Fruit fly (Drosophila melanogaster): ENCODE results near the gene ppk5.

The ppk5 gene

dm6 chr3L:21496865-21497634 is 37.4 kb upstream of the ppk5 start, which contains the start of gene Hr78 (continued):
- TF ChIP-seq ham (GFP tag; IDR thresholded peaks at IDR 0.05) (no peak), gro (GFP tag; optimal IDR thresholded peaks at IDR 0.05) (no peak), Xbp1 (GFP tag; optimal IDR thresholded peaks at IDR 0.05) (peak; percentile 67), Myb (GFP tag; optimal IDR thresholded peaks at IDR 0.05) (peak; percentile 9), CG16815 (GFP tag; optimal IDR thresholded peaks at IDR 0.05) (peak; percentile 61), Sox102F (GFP tag; optimal IDR thresholded peaks at IDR 0.05) (peak; percentile 81), Abd-B (GFP tag; optimal IDR thresholded peaks at IDR 0.05) (peak; percentile 69), Ravus (GFP tag; IDR thresholded peaks at IDR 0.05) (no peak; the same call in 1 of the 2 replicates), Asciz (GFP tag; optimal IDR thresholded peaks at IDR 0.05) (peak; percentile 86), CG3838 (GFP tag; optimal IDR thresholded peaks at IDR 0.05) (peak; percentile 19), CG15479 (GFP tag; optimal IDR thresholded peaks at IDR 0.05) (peak; percentile 32), sisA (GFP tag; IDR thresholded peaks at IDR 0.05) (peak; percentile 31; the same call in 1 of the 2 replicates), gcm2 (GFP tag; optimal IDR thresholded peaks at IDR 0.05) (no peak), lov (optimal IDR thresholded peaks at IDR 0.05) (no peak), lov (GFP tag; IDR thresholded peaks at IDR 0.05) (0 out of 3 replicates have a peak, but pooled peaks have one; percentile 54), Usf (GFP tag; optimal IDR thresholded peaks at IDR 0.05) (peak; percentile 54), Blimp-1 (GFP tag; optimal IDR thresholded peaks at IDR 0.05) (peak; percentile 76), Fer1 (GFP tag; optimal IDR thresholded peaks at IDR 0.05) (peak; percentile 90), CG12219 (GFP tag; optimal IDR thresholded peaks at IDR 0.05) (peak; percentile 54), CG10543 (GFP tag; optimal IDR thresholded peaks at IDR 0.05) (peak; percentile 72), CG17612 (GFP tag; IDR thresholded peaks at IDR 0.05) (no peak), en (GFP tag; optimal IDR thresholded peaks at IDR 0.05) (no peak), br (optimal IDR thresholded peaks at IDR 0.05) (no peak), CG12769 (tag; optimal IDR thresholded peaks at IDR 0.05) (no peak), stwl (tag; optimal IDR thresholded peaks at IDR 0.05) (peak; percentile 56), bcd (GFP tag; optimal IDR thresholded peaks at IDR 0.05) (peak; percentile 74), Hr39 (optimal IDR thresholded peaks at IDR 0.05) (no peak), ERR (GFP tag; optimal IDR thresholded peaks at IDR 0.05) (no peak), cwo (GFP tag; optimal IDR thresholded peaks at IDR 0.05) (peak; percentile 84), CG11695 (GFP tag; IDR thresholded peaks at IDR 0.05) (peak; percentile 89; the same call in 2 of the 3 replicates), org-1 (GFP tag; optimal IDR thresholded peaks at IDR 0.05) (peak; percentile 64), nerfin-2 (GFP tag; IDR thresholded peaks at IDR 0.05; ENCODE audit: partially characterized antibody) (no peak), Scr (GFP tag; IDR thresholded peaks at IDR 0.05; ENCODE audit: partially characterized antibody) (0 out of 2 replicates have a peak, but pooled peaks have one; percentile 12), shn (GFP tag; optimal IDR thresholded peaks at IDR 0.05) (no peak), CG13296 (GFP tag; optimal IDR thresholded peaks at IDR 0.05) (peak; percentile 92), Ptx1 (GFP tag; IDR thresholded peaks at IDR 0.05) (peak; percentile 72), jigr1 (GFP tag; IDR thresholded peaks at IDR 0.05) (no peak), CG4854 (GFP tag; optimal IDR thresholded peaks at IDR 0.05) (no peak), sima (GFP tag; optimal IDR thresholded peaks at IDR 0.05) (no peak), oc (tag; optimal IDR thresholded peaks at IDR 0.05) (no peak), inv (GFP tag; IDR thresholded peaks at IDR 0.05; ENCODE audit: partially characterized antibody) (no peak), unpg (GFP tag; optimal IDR thresholded peaks at IDR 0.05) (peak; percentile 86), trem (tag; optimal IDR thresholded peaks at IDR 0.05) (peak; percentile 78), CG31365 (tag; optimal IDR thresholded peaks at IDR 0.05) (no peak), Sin3A (optimal IDR thresholded peaks at IDR 0.05) (peak; percentile 60), HmgD (GFP tag; optimal IDR thresholded peaks at IDR 0.05) (no peak), CG42726 (GFP tag; IDR thresholded peaks at IDR 0.05; ENCODE audit: partially characterized antibody) (peak; percentile 46; the same call in 1 of the 2 replicates), CoRest (tag; optimal IDR thresholded peaks at IDR 0.05) (peak; percentile 89), CG17361 (GFP tag; IDR thresholded peaks at IDR 0.05) (peak; percentile 89), Sry-β (GFP tag; optimal IDR thresholded peaks at IDR 0.05) (no peak)

Measured in whole organism, embryonic.